Worm (Caenorhabditis elegans): ENCODE results near the gene hlh-34.

The hlh-34 gene

DNA sequence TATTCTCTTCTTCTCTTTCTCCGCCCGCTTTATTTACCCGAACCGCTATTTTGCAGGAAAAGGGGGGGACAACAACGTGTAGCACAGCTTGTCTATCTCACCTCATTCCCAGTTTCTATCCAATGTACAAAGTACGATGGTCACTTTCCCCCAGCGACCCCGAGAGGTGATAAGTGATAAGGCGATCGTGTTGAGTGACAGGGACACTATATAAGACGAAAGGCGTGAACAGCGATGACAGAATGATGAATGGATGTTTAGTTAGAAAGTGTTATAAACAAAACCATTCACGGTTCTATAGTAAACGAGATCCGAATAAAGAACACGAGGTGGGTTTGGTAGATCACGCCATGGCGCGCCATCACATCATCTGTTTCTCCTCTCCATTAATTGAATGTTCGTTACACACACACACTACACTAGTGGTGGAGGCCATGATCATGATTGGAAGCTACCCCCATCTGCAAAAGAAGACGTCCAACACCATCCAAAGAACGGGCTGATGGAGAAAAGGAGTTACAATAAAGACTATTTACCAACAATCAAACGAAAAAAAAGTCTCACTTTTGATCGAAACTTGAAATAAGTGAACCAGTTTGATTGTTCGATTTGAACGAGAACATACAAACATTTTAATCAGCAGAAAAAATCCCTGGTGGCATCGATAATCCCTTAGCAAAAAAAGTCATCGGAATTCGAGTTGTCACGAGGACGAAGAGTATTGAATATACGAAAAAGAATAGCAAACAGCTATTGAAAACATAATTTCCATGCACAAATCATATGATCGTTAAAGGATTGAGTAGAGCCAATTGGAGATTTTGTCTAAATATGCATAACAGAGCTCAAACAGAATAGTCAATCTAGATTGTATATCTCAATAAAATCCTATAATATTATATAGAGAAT lies 50.6 kb downstream of the hlh-34 start (continued):
- TF ChIP-seq Y75B8A.6 (GFP tag; IDR thresholded peaks at IDR 0.05), result 0 out of 2 replicates have a peak, but pooled peaks have one; percentile 20
- TF ChIP-seq hlh-11 (tag; optimal IDR thresholded peaks at IDR 0.05), result peak; percentile 96
- peak; percentile 29 for TF ChIP-seq pqm-1 (tag; optimal IDR thresholded peaks at IDR 0.05)
- no peak for TF ChIP-seq lin-15B (tag; optimal IDR thresholded peaks at IDR 0.05)
- TF ChIP-seq saeg-2 (GFP tag; IDR thresholded peaks at IDR 0.05), result peak; percentile 52
- TF ChIP-seq daf-8 (GFP tag; IDR thresholded peaks at IDR 0.05), result no peak
- peak; percentile 14 for TF ChIP-seq pha-4 (GFP tag; IDR thresholded peaks at IDR 0.05)
- no peak for TF ChIP-seq pha-4 (tag; optimal IDR thresholded peaks at IDR 0.05)
- no peak for TF ChIP-seq ctbp-1 (GFP tag; IDR thresholded peaks at IDR 0.05)
- TF ChIP-seq skn-1 (tag; optimal IDR thresholded peaks at IDR 0.05), result no peak
- no peak for TF ChIP-seq F44E2.7 (GFP tag; IDR thresholded peaks at IDR 0.05)
- TF ChIP-seq dmd-8 (GFP tag; IDR thresholded peaks at IDR 0.05), result no peak
- peak in 1 of 2 experiments; percentile 63 for TF ChIP-seq daf-16 (GFP tag; optimal IDR thresholded peaks at IDR 0.05)
- TF ChIP-seq daf-16 (tag; optimal IDR thresholded peaks at IDR 0.05), result peak; percentile 91
- TF ChIP-seq lir-3 (tag; optimal IDR thresholded peaks at IDR 0.05), result no peak
- TF ChIP-seq zip-11 (GFP tag; IDR thresholded peaks at IDR 0.05), result no peak
- peak; percentile 28; the same call in 1 of the 2 replicates for TF ChIP-seq set-16 (GFP tag; IDR thresholded peaks at IDR 0.05)
- peak; percentile 1 for TF ChIP-seq rbr-2 (tag; optimal IDR thresholded peaks at IDR 0.05)
- peak; percentile 80 for TF ChIP-seq zfp-3 (GFP tag; conservative IDR thresholded peaks at IDR 0.05)
- TF ChIP-seq php-3 (GFP tag; IDR thresholded peaks at IDR 0.05), result peak; percentile 82
- peak; percentile 74 for TF ChIP-seq mdt-29 (GFP tag; IDR thresholded peaks at IDR 0.05)
- peak; percentile 6 to 44 for TF ChIP-seq hif-1 (tag; optimal IDR thresholded peaks at IDR 0.05)
- TF ChIP-seq zip-2 (tag; optimal IDR thresholded peaks at IDR 0.05), result no peak
- TF ChIP-seq mxl-2 (GFP tag; conservative IDR thresholded peaks at IDR 0.05), result 0 out of 2 replicates have a peak, but pooled peaks have one; percentile 7
- TF ChIP-seq nhr-111 (GFP tag; optimal IDR thresholded peaks at IDR 0.05), result no peak
- TF ChIP-seq nhr-42 (GFP tag; IDR thresholded peaks at IDR 0.05), result 0 out of 2 replicates have a peak, but pooled peaks have one; percentile 32
- TF ChIP-seq nhr-102 (tag; optimal IDR thresholded peaks at IDR 0.05), result peak; percentile 86
- no peak for TF ChIP-seq tag-97 (GFP tag; IDR thresholded peaks at IDR 0.05)
- 0 out of 2 replicates have a peak, but pooled peaks have one; percentile 44 for TF ChIP-seq Y105C5A.15 (GFP tag; IDR thresholded peaks at IDR 0.05)
- no peak for TF ChIP-seq F10B5.3 (tag; optimal IDR thresholded peaks at IDR 0.05)
- TF ChIP-seq lin-1 (GFP tag; IDR thresholded peaks at IDR 0.05), result peak; percentile 70
- peak; percentile 32 for TF ChIP-seq T20F7.1 (GFP tag; optimal IDR thresholded peaks at IDR 0.05)
- TF ChIP-seq dpl-1 (GFP tag; optimal IDR thresholded peaks at IDR 0.05), result peak; percentile 40
- peak; percentile 9 for TF ChIP-seq spr-1 (tag; optimal IDR thresholded peaks at IDR 0.05)
- no peak for TF ChIP-seq ceh-82 (tag; optimal IDR thresholded peaks at IDR 0.05)
- peak; percentile 34 for TF ChIP-seq attf-4 (tag; optimal IDR thresholded peaks at IDR 0.05)
- no peak for TF ChIP-seq snpc-4 (tag; optimal IDR thresholded peaks at IDR 0.05)
- no peak for TF ChIP-seq dmd-9 (GFP tag; IDR thresholded peaks at IDR 0.05)
- peak; percentile 8 for TF ChIP-seq duxl-1 (tag; optimal IDR thresholded peaks at IDR 0.05; ENCODE audit: poor library complexity)
- TF ChIP-seq egl-43 (GFP tag; IDR thresholded peaks at IDR 0.05), result no peak
- TF ChIP-seq Y48G9A.11 (GFP tag; IDR thresholded peaks at IDR 0.05), result no peak
- peak; percentile 66 for TF ChIP-seq nhr-77 (tag; optimal IDR thresholded peaks at IDR 0.05)
- TF ChIP-seq T26A8.4 (GFP tag; IDR thresholded peaks at IDR 0.05), result peak; percentile 38; the same call in 1 of the 2 replicates
- peak; percentile 77 for TF ChIP-seq lin-13 (GFP tag; optimal IDR thresholded peaks at IDR 0.05)
- TF ChIP-seq egl-27 (tag; optimal IDR thresholded peaks at IDR 0.05), result no peak
- 0 out of 2 replicates have a peak, but pooled peaks have one; percentile 6 for TF ChIP-seq F26F4.8 (GFP tag; conservative IDR thresholded peaks at IDR 0.05)
- TF ChIP-seq gei-8 (GFP tag; optimal IDR thresholded peaks at IDR 0.05), result peak; percentile 69
- TF ChIP-seq arid-1 (GFP tag; conservative IDR thresholded peaks at IDR 0.05), result no peak; the same call in 1 of the 2 replicates
- no peak for TF ChIP-seq madf-9 (GFP tag; conservative IDR thresholded peaks at IDR 0.05)
